Fruit fly (Drosophila melanogaster) whole organism, wandering third instar larva: Measurements from ENCODE around the gene Hat1.
A peak's percentile ranks its signal among the peaks of the same experiment; 100 is the strongest.

ENCODE experiments used
- CG32264 ChIP-seq: fragments of 200-800 bp; sonication (Bioruptor generic); optimal IDR thresholded peaks from 2 replicates; lab custom pipeline; 2016; ENCODE audit warnings: missing biosample characterization, missing genetic modification characterization
- CG9705 ChIP-seq: fragments of 200-800 bp; sonication (Bioruptor generic); optimal IDR thresholded peaks from 2 replicates; lab custom pipeline; 2018; ENCODE audit warnings: missing biosample characterization, mild to moderate bottlenecking, missing genetic modification characterization
- CrebA ChIP-seq: fragments of 200-800 bp; sonication (Bioruptor generic); optimal IDR thresholded peaks from 2 replicates; lab custom pipeline; 2016; ENCODE audit warnings: missing biosample characterization, mild to moderate bottlenecking, missing genetic modification characterization, borderline replicate concordance
- Dfd ChIP-seq: fragments of >200 bp; optimal IDR thresholded peaks from 2 replicates; lab custom pipeline; 2017; ENCODE audit warnings: missing biosample characterization, missing genetic modification characterization
- Dif ChIP-seq: fragments of 200-275, 200-300 bp; sonication (Bioruptor generic); optimal IDR thresholded peaks from 2 replicates; lab custom pipeline; 2018; ENCODE audit warnings: missing biosample characterization, missing genetic modification characterization; ENCODE audit not compliant: partially characterized antibody
- GATAd ChIP-seq: sonication (Bioruptor generic); optimal IDR thresholded peaks from 2 replicates; lab custom pipeline; 2016; ENCODE audit warnings: missing biosample characterization, missing genetic modification characterization
- HLH106 ChIP-seq: fragments of 200-800 bp; optimal IDR thresholded peaks from 3 replicates; lab custom pipeline; 2019; ENCODE audit warnings: missing biosample characterization, mild to moderate bottlenecking, missing genetic modification characterization, moderate library complexity
- Hnf4 ChIP-seq: fragments of 200-800 bp; sonication (Bioruptor generic); optimal IDR thresholded peaks from 2 replicates; lab custom pipeline; 2016; ENCODE audit warnings: missing biosample characterization, mild to moderate bottlenecking, missing genetic modification characterization
- Hr78 ChIP-seq: fragments of >200 bp; optimal IDR thresholded peaks from 2 replicates; lab custom pipeline; 2017; ENCODE audit warnings: missing biosample characterization, missing genetic modification characterization
- Hr83 ChIP-seq: fragments of 200-300 bp; sonication (Bioruptor generic); optimal IDR thresholded peaks from 2 replicates; lab custom pipeline; 2016; ENCODE audit warnings: missing biosample characterization, mild to moderate bottlenecking, missing genetic modification characterization, moderate library complexity; ENCODE audit not compliant: poor library complexity, severe bottlenecking
- Jra ChIP-seq: sonication (Bioruptor generic); optimal IDR thresholded peaks from 2 replicates; lab custom pipeline; 2016; ENCODE audit warnings: missing biosample characterization, missing genetic modification characterization
- Mio ChIP-seq: sonication (Bioruptor generic); optimal IDR thresholded peaks from 2 replicates; lab custom pipeline; 2016; ENCODE audit warnings: missing biosample characterization, missing genetic modification characterization
- Myc ChIP-seq: fragments of >200 bp; optimal IDR thresholded peaks from 2 replicates; lab custom pipeline; 2017
- N ChIP-seq: fragments of >200 bp; optimal IDR thresholded peaks from 2 replicates; lab custom pipeline; 2018; ENCODE audit warnings: missing biosample characterization, missing external identifiers, missing genetic modification characterization
- OdsH ChIP-seq: fragments of 200-800 bp; sonication (Bioruptor generic); optimal IDR thresholded peaks from 2 replicates; lab custom pipeline; 2016; ENCODE audit warnings: missing biosample characterization, mild to moderate bottlenecking, missing genetic modification characterization
- Rel ChIP-seq, 2 experiments: fragments of 200-800 bp; sonication (Bioruptor generic) in 1 of 2; optimal IDR thresholded peaks; 2 replicates in 1 of 2; 3 replicates in 1 of 2; lab custom pipeline; 2016 to 2019; ENCODE audit warnings: mild to moderate bottlenecking in 2 of 2, missing biosample characterization in 2 of 2, missing genetic modification characterization in 2 of 2, moderate library complexity in 1 of 2
- Sp1 ChIP-seq: fragments of 200-800 bp; sonication (Bioruptor generic); optimal IDR thresholded peaks from 3 replicates; lab custom pipeline; 2019; ENCODE audit warnings: missing biosample characterization, mild to moderate bottlenecking, missing genetic modification characterization, moderate library complexity
- Vsx2 ChIP-seq: fragments of 200-300, 225-300 bp; sonication (Bioruptor generic); optimal IDR thresholded peaks from 2 replicates; lab custom pipeline; 2018; ENCODE audit warnings: missing biosample characterization, missing genetic modification characterization; ENCODE audit not compliant: partially characterized antibody
- br ChIP-seq: fragments of 200-800 bp; sonication (Bioruptor generic); optimal IDR thresholded peaks from 2 replicates; lab custom pipeline; 2016; ENCODE audit warnings: missing biosample characterization, missing genetic modification characterization
- brk ChIP-seq: fragments of 200-800 bp; sonication (Bioruptor generic); optimal IDR thresholded peaks from 2 replicates; lab custom pipeline; 2016; ENCODE audit warnings: missing biosample characterization, mild to moderate bottlenecking, missing genetic modification characterization
- dl ChIP-seq, 2 experiments: fragments of 175-275, 200-275 bp in 1 of 2; fragments of 200-275 bp in 1 of 2; sonication (Bioruptor generic); optimal IDR thresholded peaks; lab custom pipeline; 2018; ENCODE audit warnings: mild to moderate bottlenecking in 2 of 2, missing biosample characterization in 2 of 2, missing genetic modification characterization in 2 of 2, moderate library complexity in 2 of 2; ENCODE audit not compliant: partially characterized antibody in 2 of 2, insufficient read depth in 1 of 2
- dmrt93B ChIP-seq: fragments of 200-800 bp; sonication (Bioruptor generic); optimal IDR thresholded peaks from 2 replicates; lab custom pipeline; 2018; ENCODE audit warnings: missing biosample characterization, mild to moderate bottlenecking, missing genetic modification characterization
- dsf ChIP-seq: sonication (Bioruptor generic); optimal IDR thresholded peaks from 2 replicates; lab custom pipeline; 2016; ENCODE audit warnings: missing biosample characterization, missing genetic modification characterization, borderline replicate concordance
- ey ChIP-seq: fragments of 200-800 bp; sonication (Bioruptor generic); optimal IDR thresholded peaks from 2 replicates; lab custom pipeline; 2016; ENCODE audit warnings: missing biosample characterization, missing genetic modification characterization
- foxo ChIP-seq, 2 experiments: fragments of 200-800 bp; sonication (Bioruptor generic); optimal IDR thresholded peaks; 2 replicates in 1 of 2; 3 replicates in 1 of 2; lab custom pipeline; 2016 to 2017; ENCODE audit warnings: missing biosample characterization in 2 of 2, missing genetic modification characterization in 2 of 2
- fru ChIP-seq: fragments of 200-800 bp; sonication (Bioruptor generic); optimal IDR thresholded peaks from 3 replicates; lab custom pipeline; 2016; ENCODE audit warnings: missing biosample characterization, mild to moderate bottlenecking, missing genetic modification characterization
- h ChIP-seq: fragments of 200-800 bp; sonication (Bioruptor generic); optimal IDR thresholded peaks from 3 replicates; lab custom pipeline; 2016; ENCODE audit warnings: missing biosample characterization, mild to moderate bottlenecking, missing genetic modification characterization
- jim ChIP-seq: fragments of 175-275, 200-325 bp; sonication (Bioruptor generic); optimal IDR thresholded peaks from 2 replicates; lab custom pipeline; 2016; ENCODE audit warnings: missing biosample characterization, mild to moderate bottlenecking, missing genetic modification characterization
- lola ChIP-seq: fragments of >200 bp; optimal IDR thresholded peaks from 2 replicates; lab custom pipeline; 2017; ENCODE audit warnings: missing biosample characterization, missing genetic modification characterization
- pan ChIP-seq: fragments of >200 bp; optimal IDR thresholded peaks from 2 replicates; lab custom pipeline; 2017
- psq ChIP-seq: fragments of 200-800 bp; sonication (Bioruptor generic); optimal IDR thresholded peaks from 3 replicates; lab custom pipeline; 2017; ENCODE audit warnings: missing biosample characterization, mild to moderate bottlenecking, missing genetic modification characterization, moderate library complexity
- rgr ChIP-seq: fragments of 200-800 bp; sonication (Bioruptor generic); optimal IDR thresholded peaks from 3 replicates; lab custom pipeline; 2016; ENCODE audit warnings: missing biosample characterization, mild to moderate bottlenecking, missing genetic modification characterization
- sage ChIP-seq: fragments of 200-800 bp; sonication (Bioruptor generic); optimal IDR thresholded peaks from 2 replicates; lab custom pipeline; 2016; ENCODE audit warnings: missing biosample characterization, mild to moderate bottlenecking, missing genetic modification characterization
- sv ChIP-seq: fragments of 200-800 bp; sonication (Bioruptor generic); optimal IDR thresholded peaks from 3 replicates; lab custom pipeline; 2016; ENCODE audit warnings: missing biosample characterization, missing genetic modification characterization
- tai ChIP-seq: sonication (Bioruptor generic); optimal IDR thresholded peaks from 2 replicates; lab custom pipeline; 2016; ENCODE audit warnings: missing biosample characterization, missing genetic modification characterization
- woc ChIP-seq: sonication (Bioruptor generic); optimal IDR thresholded peaks from 2 replicates; lab custom pipeline; 2016; ENCODE audit warnings: missing biosample characterization, mild to moderate bottlenecking, missing genetic modification characterization

Gene Hat1

DNA sequence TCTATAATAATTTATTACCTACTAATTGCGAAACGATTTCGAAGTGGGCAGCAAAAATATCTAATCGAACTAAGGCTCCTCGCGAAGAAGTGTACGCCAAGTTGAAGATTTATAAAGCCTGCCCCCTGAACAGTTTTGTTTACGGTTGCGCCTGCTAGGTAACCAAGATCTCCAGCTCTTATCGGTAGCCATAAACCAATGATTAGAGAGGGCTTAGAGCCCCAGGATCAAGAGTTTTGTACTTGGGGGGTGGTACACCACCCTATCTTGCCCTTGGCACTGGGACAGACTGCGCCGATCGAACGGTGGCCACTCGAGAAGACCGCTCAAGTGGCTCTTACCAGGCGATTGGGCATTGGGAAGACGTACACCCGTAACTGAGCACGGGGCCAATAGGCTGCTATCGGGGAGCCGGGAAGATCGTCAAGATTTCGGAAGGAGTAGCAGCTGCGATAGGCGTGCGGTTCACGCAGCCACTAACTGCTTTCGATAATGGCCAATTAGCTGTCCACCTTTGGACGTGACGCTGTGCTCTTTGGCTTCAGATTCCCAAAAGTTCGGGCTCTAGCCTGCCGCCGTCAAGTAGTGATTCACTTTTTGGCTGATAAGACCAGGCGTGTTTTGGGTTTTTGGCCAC lies 43.3 kb upstream of the Hat1 start:
- TF ChIP-seq sv (GFP tag; lab: Kevin White, UChicago) (no peak), dmrt93B (GFP tag; lab: Kevin White, UChicago) (no peak), Rel (GFP tag; optimal IDR thresholded peaks at IDR 0.05; lab: Kevin White, UChicago) (no peak), Rel (tag; optimal IDR thresholded peaks at IDR 0.05; lab: Kevin White, UChicago) (no peak), Dif (no peak), h (GFP tag; lab: Kevin White, UChicago) (no peak), tai (GFP tag; lab: Kevin White, UChicago) (no peak), dl (GFP tag; optimal IDR thresholded peaks at IDR 0.05; lab: Kevin White, UChicago; ENCODE audit: insufficient read depth in 1 of 2, partially characterized antibody in 2 of 2) (no peak), Dfd (no peak)
- TF ChIP-seq, all 38 proteins: peak for 0

dm6 chr3R:5831339-5831738 lies 42.2 kb upstream of the Hat1 start, which contains the start of gene CG1208:
TSS of gene CG1208 (plus strand) at chr3R:5831639.
- TF ChIP-seq psq (GFP tag; lab: Kevin White, UChicago) (no peak), tai (GFP tag; lab: Kevin White, UChicago) (no peak), Hr78 (GFP tag; lab: Kevin White, UChicago) (no peak), fru (GFP tag; lab: Kevin White, UChicago) (no peak)
- TF ChIP-seq, all 38 proteins: peak for 0

DNA sequence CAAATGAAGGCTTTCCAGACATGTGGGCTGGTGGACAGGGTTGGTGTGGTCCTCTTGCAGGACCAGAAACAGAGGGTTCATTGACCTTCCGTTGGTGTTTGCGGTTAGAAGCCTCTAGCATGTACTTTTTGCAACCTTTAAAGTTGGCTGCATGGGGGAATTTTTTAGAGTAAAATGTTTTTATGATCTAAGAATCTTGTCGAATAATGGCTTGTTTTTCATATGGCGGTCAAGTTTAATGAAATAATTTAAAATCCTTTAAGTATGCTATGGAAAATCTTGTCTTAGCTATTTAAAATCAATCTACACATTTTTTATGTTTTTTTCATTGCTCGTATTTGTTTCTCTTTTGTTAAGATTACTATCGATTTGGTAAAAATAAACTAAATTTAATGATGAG lies 40.6 kb upstream of the Hat1 start, which contains the start of gene glob3:
Gene glob3 (plus strand): TSS at position 301 of the 400 bp plus-strand sequence.
- no peak for TF ChIP-seq Sp1 (GFP tag; lab: Kevin White, UChicago)

DNA sequence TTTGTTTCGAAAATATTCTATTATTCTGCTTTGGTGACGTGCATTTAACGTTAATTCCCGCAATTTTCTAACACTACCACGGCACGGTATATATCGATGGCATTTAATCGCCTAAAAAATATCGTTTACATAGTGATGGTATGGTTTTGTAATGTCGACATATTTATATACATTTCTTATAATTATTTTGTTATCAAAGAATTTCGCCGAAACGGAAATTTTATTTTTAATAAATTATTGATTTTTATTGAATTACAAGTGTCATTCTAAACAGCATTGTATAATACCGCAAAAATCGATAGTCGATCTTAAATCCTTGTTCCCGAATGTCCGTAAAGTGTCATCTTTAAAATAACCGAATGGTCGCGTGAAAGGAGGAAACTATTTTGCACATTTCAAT lies 35.3 kb upstream of the Hat1 start, which contains the start of the genes Sec20 and dgrn:
Gene Sec20 (minus strand): TSS at position 77 of the 400 bp plus-strand sequence.
Gene dgrn (plus strand): TSS at position 160 of the 400 bp plus-strand sequence.
- TF ChIP-seq HLH106 (tag; lab: Kevin White, UChicago), result peak; percentile 78
- TF ChIP-seq GATAd (GFP tag; lab: Kevin White, UChicago), result no peak
- TF ChIP-seq dmrt93B (GFP tag; lab: Kevin White, UChicago), result peak; percentile 45
- TF ChIP-seq Jra, result peak; percentile 86
- no peak for TF ChIP-seq Hr78 (GFP tag; lab: Kevin White, UChicago)
- TF ChIP-seq Rel (GFP tag; optimal IDR thresholded peaks at IDR 0.05; lab: Kevin White, UChicago), result peak; percentile 25
- peak; percentile 41 for TF ChIP-seq Rel (tag; optimal IDR thresholded peaks at IDR 0.05; lab: Kevin White, UChicago)
- peak; percentile 68 for TF ChIP-seq sv (GFP tag; lab: Kevin White, UChicago)
- no peak for TF ChIP-seq Vsx2 (GFP tag; lab: Kevin White, UChicago)
- peak; percentile 83 for TF ChIP-seq h (GFP tag; lab: Kevin White, UChicago)
- no peak for TF ChIP-seq N (GFP tag; lab: Kevin White, UChicago)
- peak; percentile 48 for TF ChIP-seq CG9705 (GFP tag; lab: Kevin White, UChicago)
- peak; percentile 70 for TF ChIP-seq br (GFP tag; lab: Kevin White, UChicago)
- peak; percentile 78 for TF ChIP-seq sage (GFP tag; lab: Kevin White, UChicago)
- TF ChIP-seq Myc (lab: Kevin White, UChicago), result peak; percentile 33
- no peak for TF ChIP-seq jim (GFP tag; lab: Kevin White, UChicago)
- TF ChIP-seq woc (GFP tag; lab: Kevin White, UChicago), result peak; percentile 76
- peak; percentile 50 for TF ChIP-seq ey (GFP tag; lab: Kevin White, UChicago)
- no peak for TF ChIP-seq pan
- TF ChIP-seq foxo (GFP tag; optimal IDR thresholded peaks at IDR 0.05; lab: Kevin White, UChicago), result peak in 1 of 2 experiments; percentile 79
- peak; percentile 92 for TF ChIP-seq brk (GFP tag; lab: Kevin White, UChicago)
- TF ChIP-seq Mio, result no peak
- TF ChIP-seq fru (GFP tag; lab: Kevin White, UChicago), result peak; percentile 67
- peak; percentile 21 for TF ChIP-seq CG32264 (GFP tag; lab: Kevin White, UChicago)
- TF ChIP-seq dsf (GFP tag; lab: Kevin White, UChicago), result peak; percentile 58
- TF ChIP-seq dl (GFP tag; optimal IDR thresholded peaks at IDR 0.05; lab: Kevin White, UChicago; ENCODE audit: insufficient read depth in 1 of 2, partially characterized antibody in 2 of 2), result no peak
- TF ChIP-seq Hnf4 (GFP tag; lab: Kevin White, UChicago), result peak; percentile 88
- no peak for TF ChIP-seq Dif
- peak; percentile 27 for TF ChIP-seq Hr83
- TF ChIP-seq tai (GFP tag; lab: Kevin White, UChicago), result no peak
- TF ChIP-seq OdsH, result peak; percentile 77
- TF ChIP-seq Sp1 (GFP tag; lab: Kevin White, UChicago), result peak; percentile 70
- peak; percentile 68 for TF ChIP-seq psq (GFP tag; lab: Kevin White, UChicago)
- TF ChIP-seq lola (GFP tag; lab: Kevin White, UChicago), result no peak
- TF ChIP-seq CrebA (GFP tag; lab: Kevin White, UChicago), result peak; percentile 46
- peak; percentile 82 for TF ChIP-seq rgr (GFP tag; lab: Kevin White, UChicago)
